Worm (Caenorhabditis elegans) whole organism, L1 larva: Measurements from ENCODE around the gene exos-2.

Experiments
- C04F5.9 ChIP-seq: sonication (generic microtip); optimal IDR thresholded peaks from 2 replicates; lab custom pipeline; 2016; ENCODE audit warnings: missing genetic modification characterization, missing compliant biosample characterization
- Y116A8C.19 ChIP-seq: sonication (generic microtip); optimal IDR thresholded peaks from 2 replicates; lab custom pipeline; 2016; ENCODE audit warnings: missing compliant biosample characterization, missing genetic modification characterization, borderline replicate concordance
- alr-1 ChIP-seq: fragments of 200-800 bp; sonication (Bioruptor generic); optimal IDR thresholded peaks from 2 replicates; lab custom pipeline; 2018; ENCODE audit warnings: borderline replicate concordance, mild to moderate bottlenecking, missing genetic modification characterization, missing compliant biosample characterization
- ceh-63 ChIP-seq: fragments of 200-800 bp; sonication (Bioruptor generic); optimal IDR thresholded peaks from 2 replicates; lab custom pipeline; 2018; ENCODE audit warnings: mild to moderate bottlenecking, missing genetic modification characterization, missing compliant biosample characterization
- dpl-1 ChIP-seq, 3 experiments: fragments of 150-350 bp in 2 of 3; sonication (generic microtip) in 1 of 3; optimal IDR thresholded peaks; 2 replicates each; lab custom pipeline; 2014 to 2017; ENCODE audit warnings: missing biosample characterization in 3 of 3, missing genetic modification characterization in 3 of 3, missing genetic modification reagents in 3 of 3
- efl-1 ChIP-seq, 4 experiments: fragments of 150-350 bp; optimal IDR thresholded peaks in 3 of 4; peaks in 1 of 4; 1 replicate in 1 of 4; 2 replicates in 3 of 4; lab custom pipeline; 2014; ENCODE audit warnings: missing biosample characterization in 2 of 4, missing genetic modification characterization in 2 of 4, missing genetic modification reagents in 2 of 4
- elt-2 ChIP-seq: sonication (generic microtip); optimal IDR thresholded peaks from 2 replicates; lab custom pipeline; 2016; ENCODE audit warnings: missing genetic modification characterization, mild to moderate bottlenecking, inconsistent platforms, missing compliant biosample characterization, missing genetic modification reagents
- fkh-10 ChIP-seq: sonication (generic microtip); optimal IDR thresholded peaks from 2 replicates; lab custom pipeline; 2017; ENCODE audit warnings: missing biosample characterization, missing genetic modification reagents, missing genetic modification characterization
- fkh-4 ChIP-seq: sonication (generic microtip); optimal IDR thresholded peaks from 2 replicates; lab custom pipeline; 2016; ENCODE audit warnings: missing compliant biosample characterization, missing genetic modification characterization, borderline replicate concordance
- fos-1 ChIP-seq: fragments of 150-350 bp; optimal IDR thresholded peaks from 2 replicates; lab custom pipeline; 2014; ENCODE audit warnings: missing biosample characterization, missing genetic modification characterization
- lin-39 ChIP-seq: fragments of 150-350 bp; optimal IDR thresholded peaks from 2 replicates; lab custom pipeline; 2014; ENCODE audit warnings: missing biosample characterization, missing genetic modification reagents, missing genetic modification characterization
- mep-1 ChIP-seq: fragments of 150-350 bp; optimal IDR thresholded peaks from 2 replicates; lab custom pipeline; 2014; ENCODE audit warnings: missing biosample characterization, missing genetic modification characterization
- nhr-11 ChIP-seq: fragments of 150-350 bp; optimal IDR thresholded peaks from 2 replicates; lab custom pipeline; 2014; ENCODE audit warnings: missing biosample characterization, missing genetic modification characterization
- nhr-237 ChIP-seq: fragments of 150-350 bp; optimal IDR thresholded peaks from 2 replicates; lab custom pipeline; 2014; ENCODE audit warnings: missing biosample characterization, missing genetic modification characterization
- nhr-76 ChIP-seq: sonication (generic microtip); optimal IDR thresholded peaks from 2 replicates; lab custom pipeline; 2017; ENCODE audit warnings: missing biosample characterization, missing genetic modification characterization
- nhr-77 ChIP-seq: fragments of 150-350 bp; optimal IDR thresholded peaks from 2 replicates; lab custom pipeline; 2014; ENCODE audit warnings: missing biosample characterization, missing genetic modification characterization
- nhr-90 ChIP-seq: sonication (generic microtip); optimal IDR thresholded peaks from 2 replicates; lab custom pipeline; 2016; ENCODE audit warnings: mild to moderate bottlenecking, missing genetic modification characterization, missing compliant biosample characterization; ENCODE audit not compliant: poor library complexity
- pax-3 ChIP-seq: fragments of 200-800 bp; sonication (Bioruptor generic); optimal IDR thresholded peaks from 2 replicates; lab custom pipeline; 2018; ENCODE audit warnings: mild to moderate bottlenecking, missing genetic modification characterization, moderate library complexity, missing compliant biosample characterization
- rnt-1 ChIP-seq: sonication (generic microtip); optimal IDR thresholded peaks from 2 replicates; lab custom pipeline; 2016; ENCODE audit warnings: mild to moderate bottlenecking, missing genetic modification characterization, moderate library complexity, missing compliant biosample characterization
- skn-1 ChIP-seq: fragments of 150-350 bp; optimal IDR thresholded peaks from 2 replicates; lab custom pipeline; 2014; ENCODE audit warnings: missing biosample characterization, missing genetic modification characterization
- unc-130 ChIP-seq: fragments of 150-350 bp; optimal IDR thresholded peaks from 2 replicates; lab custom pipeline; 2017; ENCODE audit warnings: missing biosample characterization, missing genetic modification characterization, inconsistent platforms
- unc-86 ChIP-seq: sonication (generic microtip); optimal IDR thresholded peaks from 2 replicates; lab custom pipeline; 2016; ENCODE audit warnings: missing genetic modification characterization, missing compliant biosample characterization
- vab-15 ChIP-seq: sonication (generic microtip); optimal IDR thresholded peaks from 2 replicates; lab custom pipeline; 2017; ENCODE audit warnings: missing genotype, mild to moderate bottlenecking, missing genetic modification characterization, missing compliant biosample characterization
- zag-1 ChIP-seq: fragments of 150-350 bp; optimal IDR thresholded peaks from 2 replicates; lab custom pipeline; 2014; ENCODE audit warnings: missing biosample characterization, missing genetic modification characterization
- ztf-4 ChIP-seq: fragments of 150-350 bp; optimal IDR thresholded peaks from 2 replicates; lab custom pipeline; 2014; ENCODE audit warnings: missing biosample characterization, missing genetic modification characterization

Gene exos-2

DNA sequence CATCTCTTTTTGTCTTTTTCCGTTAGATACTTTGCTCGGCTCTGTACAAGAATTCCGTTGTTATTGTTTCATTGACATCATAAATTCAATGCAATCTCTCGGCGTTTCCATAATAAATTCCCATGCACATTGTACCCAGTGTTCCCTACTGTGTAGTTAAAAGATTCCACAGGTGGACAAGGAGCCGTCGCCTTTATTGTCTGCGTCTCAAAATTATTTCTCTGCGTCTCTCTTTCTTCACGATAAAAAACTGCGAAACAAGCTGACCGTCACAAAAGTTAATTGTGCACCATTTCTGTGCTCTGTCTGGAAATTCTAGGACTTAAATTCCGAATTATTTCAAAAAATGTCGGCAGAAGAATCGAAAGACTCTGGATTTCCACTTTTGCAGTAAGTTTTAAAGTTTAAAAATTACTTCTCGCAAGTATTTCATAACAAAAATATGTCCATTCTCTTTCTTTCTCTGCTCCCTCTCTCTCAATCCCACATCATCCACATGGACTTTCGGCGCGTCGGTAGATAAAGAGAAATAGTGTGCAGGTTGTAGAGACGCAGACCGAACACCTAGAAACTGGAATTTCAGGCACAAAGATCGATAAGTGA is 26.8 kb downstream of the exos-2 start (continued):
- TF ChIP-seq rnt-1 (tag; lab: Kevin White, UChicago) (no peak), unc-130 (tag; lab: Kevin White, UChicago) (no peak), alr-1 (tag; lab: Kevin White, UChicago) (no peak), zag-1 (no peak), vab-15 (tag; lab: Kevin White, UChicago) (no peak)

DNA sequence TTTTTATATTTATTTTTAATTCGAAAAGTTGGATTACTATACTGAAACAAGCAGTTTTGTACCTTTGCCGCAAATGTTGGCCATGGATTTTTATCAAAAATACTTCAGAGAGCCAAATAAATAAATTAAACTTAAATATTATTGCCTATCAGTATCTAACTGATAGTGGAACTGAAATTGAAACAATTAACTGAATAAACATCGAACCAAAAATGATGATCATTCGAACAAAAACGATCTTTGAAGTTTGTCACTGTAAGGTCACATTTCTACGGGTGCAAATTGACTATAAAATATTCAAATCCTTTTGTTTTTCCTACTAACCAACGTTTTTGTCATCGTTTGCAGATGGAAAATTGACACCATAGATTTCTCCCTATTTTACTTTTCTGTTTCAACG is 27.7 kb downstream of the exos-2 start:
- TF ChIP-seq mep-1: no peak
- peak; percentile 3 for TF ChIP-seq elt-2 (tag; lab: Kevin White, UChicago)
- no peak for TF ChIP-seq ztf-4 (tag; lab: Kevin White, UChicago)
- TF ChIP-seq efl-1 (optimal IDR thresholded peaks at IDR 0.05; lab: Kevin White, UChicago): no peak
- TF ChIP-seq efl-1 (GFP tag; optimal IDR thresholded peaks at IDR 0.05 in 1 of 2; lab: Kevin White, UChicago): peak in 1 of 2 experiments; percentile 11
- no peak for TF ChIP-seq dpl-1 (GFP tag; optimal IDR thresholded peaks at IDR 0.05; lab: Kevin White, UChicago)

DNA sequence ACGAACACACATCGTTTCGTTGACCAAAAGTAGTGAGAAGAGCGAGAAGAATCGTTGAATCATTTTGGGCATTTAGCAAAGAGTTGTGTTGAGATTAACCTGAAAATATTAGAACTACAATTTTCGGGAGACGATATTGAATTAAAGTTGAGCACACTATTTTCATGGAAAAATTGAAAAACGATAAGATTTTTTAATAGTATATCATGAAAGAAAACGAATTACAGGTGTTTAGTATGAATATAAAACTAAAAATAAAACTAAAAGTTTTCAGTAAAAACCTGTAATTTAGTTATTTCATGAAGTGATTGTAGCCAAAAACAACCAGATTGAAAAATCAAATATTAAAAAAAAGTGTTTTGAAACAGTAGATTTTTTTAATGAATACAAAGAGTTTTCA is 42.2 kb downstream of the exos-2 start, which contains the start of gene lgc-10:
TSS of gene lgc-10 (minus strand) at position 101 of the 400 bp plus-strand sequence.
- TF ChIP-seq lin-39 (tag; lab: Kevin White, UChicago): no peak
- TF ChIP-seq nhr-90 (tag; lab: Kevin White, UChicago): no peak
- TF ChIP-seq nhr-77 (tag; lab: Kevin White, UChicago): no peak
- no peak for TF ChIP-seq C04F5.9 (tag; lab: Kevin White, UChicago)
- TF ChIP-seq skn-1 (tag; lab: Kevin White, UChicago): no peak
- no peak for TF ChIP-seq fkh-4
- no peak for TF ChIP-seq unc-86 (tag; lab: Kevin White, UChicago)
- TF ChIP-seq, all 84 proteins: peak for 0

DNA sequence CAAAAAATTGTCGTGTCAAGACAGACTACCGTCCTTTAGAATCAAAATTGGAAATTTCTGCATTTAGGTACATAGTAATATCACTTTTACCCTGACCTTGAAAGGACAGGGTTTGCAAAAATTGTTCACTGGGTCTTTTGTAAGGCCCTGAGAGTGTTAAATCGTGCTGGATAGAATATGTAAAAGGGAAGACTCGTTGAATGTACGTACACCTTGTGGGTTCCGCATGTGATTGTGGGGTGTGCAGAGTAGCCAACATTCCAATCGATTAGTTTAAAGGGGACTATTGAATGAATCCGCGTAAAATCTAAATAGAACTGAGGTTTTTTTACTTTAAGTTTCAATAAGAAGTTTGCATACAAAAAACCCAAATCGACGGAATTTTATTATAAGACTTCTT is 45.3 kb downstream of the exos-2 start:
- TF ChIP-seq skn-1 (tag; lab: Kevin White, UChicago) (no peak), nhr-237 (no peak), Y116A8C.19 (tag; lab: Kevin White, UChicago) (no peak), nhr-76 (no peak), ceh-63 (GFP tag; lab: Kevin White, UChicago) (no peak)

DNA sequence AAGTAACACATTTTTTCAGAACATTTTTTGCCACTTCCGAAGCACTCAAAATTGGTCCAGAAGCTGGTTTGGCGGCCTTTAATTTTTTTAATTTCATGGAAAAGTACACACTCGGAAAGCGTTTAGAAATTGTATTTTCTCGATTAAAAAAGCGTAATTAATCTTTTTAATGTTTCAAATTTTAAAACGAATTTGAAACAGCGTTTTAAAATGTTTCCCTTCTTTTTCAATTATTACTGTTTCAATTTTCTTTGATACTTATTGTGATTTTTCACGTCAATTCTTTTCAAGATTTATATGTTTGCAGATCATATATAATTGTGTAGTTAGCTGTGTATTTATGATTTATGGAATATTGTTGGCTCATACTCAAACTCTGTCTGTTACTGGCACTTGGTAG is 48.7 kb downstream of the exos-2 start, which contains the start of gene acr-25:
TSS of gene acr-25 (plus strand) at position 301 of the 400 bp plus-strand sequence.
- TF ChIP-seq fkh-10 (GFP tag; lab: Kevin White, UChicago) (no peak), nhr-11 (no peak), fos-1 (tag; lab: Kevin White, UChicago) (no peak), pax-3 (tag; lab: Kevin White, UChicago) (no peak)
